Worm (Caenorhabditis elegans) whole organism, L4/young adult: ENCODE measurements around the gene cyp-13A8.

Experiments
- dao-5 ChIP-seq: sonication (generic microtip); optimal IDR thresholded peaks from 2 replicates; lab custom pipeline; 2016; ENCODE audit warnings: missing genotype, missing genetic modification characterization, moderate library complexity, missing compliant biosample characterization
- him-1 ChIP-seq: sonication (generic microtip); optimal IDR thresholded peaks from 2 replicates; lab custom pipeline; 2016; ENCODE audit warnings: missing genotype, missing genetic modification reagents, missing genetic modification characterization, missing compliant biosample characterization

ce11 chrII:9849497-9849896 is 42.1 kb upstream of the cyp-13A8 start, which contains the start of gene old-2:
- TF ChIP-seq him-1 (no peak), dao-5 (no peak)
